Fruit fly (Drosophila melanogaster) whole organism, embryonic: ENCODE measurements around the gene orb.

Experiments used
- Abd-B ChIP-seq: fragments of 200-800 bp; sonication (Bioruptor generic); optimal IDR thresholded peaks from 2 replicates; lab custom pipeline; 2018; ENCODE audit warnings: missing biosample characterization, mild to moderate bottlenecking, missing genetic modification characterization, moderate library complexity
- Adf1 ChIP-seq: fragments of 200-800 bp; sonication (Bioruptor generic); IDR thresholded peaks from 2 replicates; pipeline ENCODE4 v1.3.6; 2022; ENCODE audit warnings: missing biosample characterization, missing genetic modification characterization
- Blimp-1 ChIP-seq: fragments of 200-800 bp; sonication (Bioruptor generic); optimal IDR thresholded peaks from 3 replicates; lab custom pipeline; 2018; ENCODE audit warnings: missing biosample characterization, missing genetic modification characterization, mild to moderate bottlenecking, moderate library complexity, missing genetic modification reagents
- CG10321 ChIP-seq: fragments of 200-800 bp; sonication (Bioruptor generic); IDR thresholded peaks from 2 replicates; pipeline ENCODE4 v1.3.6; 2022; ENCODE audit warnings: missing biosample characterization, missing genetic modification characterization
- CG10431 ChIP-seq: fragments of 200-800 bp; sonication (Bioruptor generic); optimal IDR thresholded peaks from 3 replicates; lab custom pipeline; 2018; ENCODE audit warnings: missing biosample characterization, mild to moderate bottlenecking, missing genetic modification characterization
- CG12236 ChIP-seq: fragments of 200-800 bp; sonication (Bioruptor generic); optimal IDR thresholded peaks from 2 replicates; lab custom pipeline; 2016; ENCODE audit warnings: missing biosample characterization, missing genetic modification characterization
- CG12744 ChIP-seq: fragments of 200-800 bp; sonication (Bioruptor generic); optimal IDR thresholded peaks from 2 replicates; lab custom pipeline; 2016; ENCODE audit warnings: missing biosample characterization, missing genetic modification characterization
- CG17568 ChIP-seq: fragments of 200-800 bp; sonication (Bioruptor generic); optimal IDR thresholded peaks from 2 replicates; lab custom pipeline; 2018; ENCODE audit warnings: missing biosample characterization, mild to moderate bottlenecking, missing genetic modification characterization, moderate library complexity
- CG17829 ChIP-seq: fragments of 200-800 bp; optimal IDR thresholded peaks from 2 replicates; lab custom pipeline; 2019; ENCODE audit warnings: missing biosample characterization, mild to moderate bottlenecking, missing genetic modification characterization, moderate library complexity
- CG32772 ChIP-seq: fragments of 200-800 bp; sonication (Bioruptor generic); IDR thresholded peaks from 2 replicates; pipeline ENCODE4 v1.3.6; 2022; ENCODE audit warnings: missing biosample characterization, missing genetic modification characterization
- CG42726 ChIP-seq: fragments of 200-800 bp; sonication (Bioruptor generic); IDR thresholded peaks from 2 replicates; pipeline ENCODE4 v1.3.6; 2022; ENCODE audit warnings: missing biosample characterization, missing genetic modification characterization; ENCODE audit not compliant: partially characterized antibody
- CG6683 ChIP-seq: fragments of 200-800 bp; sonication (Bioruptor generic); optimal IDR thresholded peaks from 2 replicates; lab custom pipeline; 2017; ENCODE audit warnings: missing biosample characterization, mild to moderate bottlenecking, missing genetic modification characterization, missing genetic modification reagents
- CG6689 ChIP-seq: fragments of 200-800 bp; sonication (Bioruptor generic); IDR thresholded peaks from 2 replicates; pipeline ENCODE4 v1.3.6; 2022; ENCODE audit warnings: missing biosample characterization, missing genetic modification characterization
- CG7372 ChIP-seq: fragments of 200-800 bp; sonication (Bioruptor generic); IDR thresholded peaks from 2 replicates; pipeline ENCODE4 v1.3.6; 2022; ENCODE audit warnings: missing biosample characterization, missing genetic modification characterization
- CG7786 ChIP-seq: fragments of 200-800 bp; sonication (Bioruptor generic); optimal IDR thresholded peaks from 2 replicates; lab custom pipeline; 2016; ENCODE audit warnings: missing biosample characterization, missing genetic modification characterization
- CG7839 ChIP-seq: fragments of 200-800 bp; sonication (Bioruptor generic); optimal IDR thresholded peaks from 3 replicates; lab custom pipeline; 2018; ENCODE audit warnings: missing biosample characterization, mild to moderate bottlenecking, missing genetic modification characterization, moderate library complexity
- CG8924 ChIP-seq: fragments of 200-800 bp; optimal IDR thresholded peaks from 3 replicates; lab custom pipeline; 2019; ENCODE audit warnings: missing biosample characterization, mild to moderate bottlenecking, missing genetic modification characterization, moderate library complexity
- CG9817 ChIP-seq: fragments of 200-800 bp; sonication (Bioruptor generic); optimal IDR thresholded peaks from 2 replicates; lab custom pipeline; 2018; ENCODE audit warnings: missing biosample characterization, mild to moderate bottlenecking, missing genetic modification characterization, moderate library complexity
- Dbx ChIP-seq: fragments of 200-800 bp; sonication (Bioruptor generic); IDR thresholded peaks from 3 replicates; pipeline ENCODE4 v1.3.6; 2022; ENCODE audit warnings: missing biosample characterization, missing genetic modification characterization
- Dll ChIP-seq: fragments of 200-800 bp; sonication (Bioruptor generic); IDR thresholded peaks from 4 replicates; pipeline ENCODE4 v1.3.6; 2022; ENCODE audit warnings: missing biosample characterization, missing genetic modification characterization; ENCODE audit not compliant: partially characterized antibody
- ERR ChIP-seq: fragments of 200-800 bp; sonication (Bioruptor generic); optimal IDR thresholded peaks from 2 replicates; lab custom pipeline; 2016; ENCODE audit warnings: missing biosample characterization, missing genetic modification characterization
- GATAe ChIP-seq: fragments of 200-800 bp; sonication (Bioruptor generic); conservative IDR thresholded peaks from 2 replicates; pipeline ENCODE4 v1.3.6; 2022; ENCODE audit warnings: missing biosample characterization, missing genetic modification characterization
- HLHmδ ChIP-seq: fragments of 200-800 bp; sonication (Bioruptor generic); optimal IDR thresholded peaks from 2 replicates; lab custom pipeline; 2018; ENCODE audit warnings: missing biosample characterization, mild to moderate bottlenecking, missing genetic modification characterization, moderate library complexity
- HmgD ChIP-seq: fragments of 200-800 bp; sonication (Bioruptor generic); optimal IDR thresholded peaks from 3 replicates; lab custom pipeline; 2016; ENCODE audit warnings: missing biosample characterization, missing genetic modification characterization
- Hmr ChIP-seq: fragments of 200-800 bp; sonication (Bioruptor generic); optimal IDR thresholded peaks from 3 replicates; lab custom pipeline; 2017; ENCODE audit warnings: mild to moderate bottlenecking, missing biosample characterization, missing genetic modification reagents, missing genetic modification characterization
- Hsf ChIP-seq: fragments of 200-800 bp; sonication (Bioruptor generic); optimal IDR thresholded peaks from 3 replicates; lab custom pipeline; 2016; ENCODE audit warnings: missing biosample characterization, missing genetic modification characterization
- Jarid2 ChIP-seq: fragments of 200-800 bp; sonication (Bioruptor generic); optimal IDR thresholded peaks from 3 replicates; lab custom pipeline; 2017; ENCODE audit warnings: mild to moderate bottlenecking, missing biosample characterization, missing genetic modification reagents, missing genetic modification characterization
- Mad ChIP-seq: fragments of 200-800 bp; sonication (Bioruptor generic); optimal IDR thresholded peaks from 2 replicates; lab custom pipeline; 2016; ENCODE audit warnings: missing biosample characterization, missing genetic modification characterization
- Mrtf ChIP-seq: fragments of 200-800 bp; sonication (Bioruptor generic); IDR thresholded peaks from 3 replicates; pipeline ENCODE4 v1.3.6; 2022; ENCODE audit warnings: missing biosample characterization, missing genetic modification characterization
- Trl ChIP-seq, 3 experiments: fragments of >200 bp in 2 of 3; fragments of 200-800 bp in 1 of 3; sonication (Bioruptor generic) in 1 of 3; optimal IDR thresholded peaks; 2 replicates in 1 of 3; 3 replicates in 2 of 3; lab custom pipeline; 2016 to 2017; ENCODE audit warnings: missing biosample characterization in 1 of 3, missing genetic modification characterization in 1 of 3
- ac ChIP-seq: fragments of 200-800 bp; sonication (Bioruptor generic); optimal IDR thresholded peaks from 3 replicates; lab custom pipeline; 2017; ENCODE audit warnings: missing biosample characterization, mild to moderate bottlenecking, missing genetic modification characterization
- bbx ChIP-seq: fragments of 200-800 bp; sonication (Bioruptor generic); IDR thresholded peaks from 2 replicates; pipeline ENCODE4 v1.3.6; 2022; ENCODE audit warnings: missing biosample characterization, missing genetic modification characterization; ENCODE audit not compliant: partially characterized antibody
- bsh ChIP-seq, 2 experiments: fragments of 200-800 bp; sonication (Bioruptor generic); optimal IDR thresholded peaks; 2 replicates each; lab custom pipeline; 2017 to 2018; ENCODE audit warnings: mild to moderate bottlenecking in 2 of 2, missing biosample characterization in 2 of 2, missing genetic modification characterization in 2 of 2, moderate library complexity in 1 of 2
- dpn ChIP-seq, 2 experiments: fragments of 200-800 bp; sonication (Bioruptor generic); optimal IDR thresholded peaks; 3 replicates each; lab custom pipeline; 2016; ENCODE audit warnings: missing biosample characterization in 2 of 2, missing genetic modification characterization in 2 of 2
- gsb-n ChIP-seq: fragments of 200-800 bp; sonication (Bioruptor generic); optimal IDR thresholded peaks from 3 replicates; lab custom pipeline; 2018; ENCODE audit warnings: missing biosample characterization, mild to moderate bottlenecking, missing genetic modification characterization
- jumu ChIP-seq: fragments of 200-800 bp; sonication (Bioruptor generic); optimal IDR thresholded peaks from 3 replicates; lab custom pipeline; 2016; ENCODE audit warnings: missing biosample characterization, missing genetic modification characterization
- ken ChIP-seq: fragments of 200-800 bp; sonication (Bioruptor generic); IDR thresholded peaks from 3 replicates; pipeline ENCODE4 v1.3.6; 2022; ENCODE audit warnings: missing biosample characterization, missing genetic modification characterization
- lilli ChIP-seq: fragments of 200-800 bp; sonication (Bioruptor generic); optimal IDR thresholded peaks from 3 replicates; lab custom pipeline; 2016; ENCODE audit warnings: missing biosample characterization, missing genetic modification characterization
- onecut ChIP-seq: fragments of 200-800 bp; sonication (Bioruptor generic); IDR thresholded peaks from 2 replicates; pipeline ENCODE4 v1.3.6; 2022; ENCODE audit warnings: missing biosample characterization, missing genetic modification characterization
- prd ChIP-seq, 3 experiments: fragments of >200 bp in 2 of 3; fragments of 200-800 bp in 1 of 3; sonication (Bioruptor generic) in 1 of 3; optimal IDR thresholded peaks in 2 of 3; IDR thresholded peaks in 1 of 3; 2 replicates in 2 of 3; 3 replicates in 1 of 3; pipeline versions ENCODE4 v1.3.6 to Lab custom; 2017 to 2022; ENCODE audit warnings: missing biosample characterization in 1 of 3, missing genetic modification characterization in 1 of 3
- ranshi ChIP-seq: fragments of 200-800 bp; sonication (Bioruptor generic); IDR thresholded peaks from 2 replicates; pipeline ENCODE4 v1.3.6; 2022; ENCODE audit warnings: missing biosample characterization, missing genetic modification characterization
- ro ChIP-seq: fragments of 200-800 bp; sonication (Bioruptor generic); IDR thresholded peaks from 2 replicates; pipeline ENCODE4 v1.3.6; 2022; ENCODE audit warnings: missing biosample characterization, missing genetic modification characterization
- schlank ChIP-seq: fragments of 200-800 bp; sonication (Bioruptor generic); optimal IDR thresholded peaks from 2 replicates; lab custom pipeline; 2018; ENCODE audit warnings: missing biosample characterization, mild to moderate bottlenecking, missing genetic modification characterization
- scrt ChIP-seq: fragments of 200-800 bp; sonication (Bioruptor generic); optimal IDR thresholded peaks from 2 replicates; lab custom pipeline; 2018; ENCODE audit warnings: missing biosample characterization, mild to moderate bottlenecking, missing genetic modification characterization, moderate library complexity
- sens ChIP-seq: fragments of 200-800 bp; sonication (Bioruptor generic); peaks from one replicate; lab custom pipeline; 2016; ENCODE audit warnings: missing biosample characterization, missing genetic modification characterization
- sisA ChIP-seq: fragments of 200-800 bp; sonication (Bioruptor generic); IDR thresholded peaks from 2 replicates; pipeline ENCODE4 v1.3.6; 2022; ENCODE audit warnings: missing biosample characterization, missing genetic modification characterization
- sna ChIP-seq: fragments of 200-800 bp; sonication (Bioruptor generic); IDR thresholded peaks from 2 replicates; pipeline ENCODE4 v1.3.6; 2022; ENCODE audit warnings: missing biosample characterization, missing genetic modification characterization; ENCODE audit not compliant: partially characterized antibody
- stwl ChIP-seq: fragments of 200-800 bp; sonication (Bioruptor generic); optimal IDR thresholded peaks from 3 replicates; lab custom pipeline; 2018; ENCODE audit warnings: missing biosample characterization, mild to moderate bottlenecking, missing genetic modification characterization, moderate library complexity
- wek ChIP-seq: fragments of 200-800 bp; sonication (Bioruptor generic); optimal IDR thresholded peaks from 3 replicates; lab custom pipeline; 2018; ENCODE audit warnings: missing biosample characterization, mild to moderate bottlenecking, missing genetic modification characterization, moderate library complexity

orb gene

dm6 chr3R:23295360-23295772 lies 14.7 kb upstream of the orb start (continued):
- TF ChIP-seq CG42726 (GFP tag; lab: Robert Waterston, UW) (no peak), Jarid2 (GFP tag; lab: Kevin White, UChicago) (peak; percentile 98), CG7839 (tag; lab: Kevin White, UChicago) (peak; percentile 16), CG9817 (tag; lab: Kevin White, UChicago) (no peak), ranshi (GFP tag; lab: Robert Waterston, UW) (0 out of 2 replicates have a peak, but pooled peaks have one; percentile 18), sens (peak; percentile 85), Dll (GFP tag; lab: Robert Waterston, UW) (no peak), ERR (GFP tag; lab: Kevin White, UChicago) (peak; percentile 13), prd (optimal IDR thresholded peaks at IDR 0.05; lab: Kevin White, UChicago) (no peak), prd (GFP tag; IDR thresholded peaks at IDR 0.05; lab: Robert Waterston, UW) (no peak), onecut (GFP tag; lab: Robert Waterston, UW) (peak; percentile 30; the same call in 1 of the 2 replicates), Blimp-1 (GFP tag; lab: Kevin White, UChicago) (peak; percentile 9), stwl (peak; percentile 6), schlank (tag; lab: Kevin White, UChicago) (no peak), Mad (peak; percentile 20), lilli (peak; percentile 13), CG6689 (GFP tag; lab: Robert Waterston, UW) (peak; percentile 25; the same call in 1 of the 2 replicates), sna (GFP tag; lab: Robert Waterston, UW) (peak; percentile 66), GATAe (GFP tag; lab: Robert Waterston, UW) (peak; percentile 78), Adf1 (GFP tag; lab: Robert Waterston, UW) (peak; percentile 66; the same call in 1 of the 2 replicates), CG10431 (peak; percentile 20), wek (GFP tag; lab: Kevin White, UChicago) (peak; percentile 36), Abd-B (GFP tag; lab: Kevin White, UChicago) (no peak), dpn (GFP tag; optimal IDR thresholded peaks at IDR 0.05; lab: Kevin White, UChicago) (peak in 1 of 2 experiments; percentile 29), Dbx (GFP tag; lab: Robert Waterston, UW) (0 out of 3 replicates have a peak, but pooled peaks have one; percentile 16), sisA (GFP tag; lab: Robert Waterston, UW) (no peak), CG12236 (GFP tag; lab: Kevin White, UChicago) (no peak), bsh (GFP tag; optimal IDR thresholded peaks at IDR 0.05; lab: Kevin White, UChicago) (peak; percentile 18 to 64), CG6683 (GFP tag; lab: Kevin White, UChicago) (no peak), bbx (GFP tag; lab: Robert Waterston, UW) (peak; percentile 66), CG17829 (tag; lab: Kevin White, UChicago) (peak; percentile 49), CG32772 (no peak), CG10321 (GFP tag; lab: Robert Waterston, UW) (peak; percentile 60; the same call in 1 of the 2 replicates), ro (GFP tag; lab: Robert Waterston, UW) (no peak), ken (GFP tag; lab: Robert Waterston, UW) (no peak), gsb-n (tag; lab: Kevin White, UChicago) (peak; percentile 12), CG8924 (tag; lab: Kevin White, UChicago) (peak; percentile 49), scrt (GFP tag; lab: Kevin White, UChicago) (peak; percentile 30), Hsf (GFP tag; lab: Kevin White, UChicago) (peak; percentile 7), Trl (optimal IDR thresholded peaks at IDR 0.05; lab: Kevin White, UChicago) (peak; percentile 68 to 77), Trl (GFP tag; optimal IDR thresholded peaks at IDR 0.05; lab: Kevin White, UChicago) (peak; percentile 50), CG17568 (peak; percentile 12), HLHmδ (GFP tag; lab: Kevin White, UChicago) (peak; percentile 66), Hmr (GFP tag; lab: Kevin White, UChicago) (peak; percentile 44), ac (peak; percentile 41), HmgD (peak; percentile 75), Mrtf (GFP tag; lab: Robert Waterston, UW) (no peak), CG7786 (GFP tag; lab: Kevin White, UChicago) (no peak), CG7372 (GFP tag; lab: Robert Waterston, UW) (0 out of 2 replicates have a peak, but pooled peaks have one; percentile 16), CG12744 (GFP tag; lab: Kevin White, UChicago) (peak; percentile 5), jumu (GFP tag; lab: Kevin White, UChicago) (no peak)
